Worm (Caenorhabditis elegans) whole organism, L4 larva: Measurements from ENCODE around the gene cdr-7.

Source experiments
- ctbp-1 ChIP-seq: fragments of 200-800 bp; sonication (Bioruptor generic); IDR thresholded peaks from 2 replicates; pipeline ENCODE4 v1.3.6; 2022; ENCODE audit warnings: missing genetic modification reagents, missing genetic modification characterization, missing compliant biosample characterization
- mep-1 ChIP-seq: fragments of 150-350 bp; sonication (generic microtip); optimal IDR thresholded peaks from 3 replicates; lab custom pipeline; 2014; ENCODE audit warnings: missing biosample characterization, missing genetic modification characterization

- TF ChIP-seq mep-1 (tag; lab: Kevin White, UChicago): peak; percentile 12
- no peak for TF ChIP-seq ctbp-1 (GFP tag; lab: Robert Waterston, UW)
These were observed 1.8 kb upstream of the cdr-7 start, which contains the start of gene cdr-6 for ce11 chrV:12413651-12414114.
